Worm (Caenorhabditis elegans) whole organism, L4 larva: ENCODE measurements around the gene crb-3.

Experiments used
- D1046.2 ChIP-seq: fragments of 200-800 bp; sonication (Bioruptor generic); IDR thresholded peaks from 2 replicates; pipeline ENCODE4 v1.3.6; 2022; ENCODE audit warnings: missing genetic modification characterization, missing compliant biosample characterization
- F37D6.2 ChIP-seq: sonication (generic microtip); optimal IDR thresholded peaks from 2 replicates; lab custom pipeline; 2016; ENCODE audit warnings: mild to moderate bottlenecking, missing genetic modification characterization, missing compliant biosample characterization
- F44E2.7 ChIP-seq: fragments of 200-800 bp; sonication (Bioruptor generic); IDR thresholded peaks from 2 replicates; pipeline ENCODE4 v2.1.2; 2022; ENCODE audit warnings: missing genetic modification characterization, missing compliant biosample characterization
- T26A8.4 ChIP-seq: fragments of 200-800 bp; sonication (Bioruptor generic); IDR thresholded peaks from 2 replicates; pipeline ENCODE4 v1.3.6; 2022; ENCODE audit warnings: missing genetic modification characterization, missing compliant biosample characterization
- Y105C5A.15 ChIP-seq: fragments of 200-800 bp; sonication (Bioruptor generic); IDR thresholded peaks from 2 replicates; pipeline ENCODE4 v1.3.6; 2022; ENCODE audit warnings: missing genetic modification characterization, missing compliant biosample characterization
- aha-1 ChIP-seq: fragments of 150-350 bp; peaks from one replicate; lab custom pipeline; 2014; ENCODE audit warnings: missing biosample characterization, missing genetic modification characterization
- attf-4 ChIP-seq: sonication (generic microtip); optimal IDR thresholded peaks from 3 replicates; lab custom pipeline; 2017; ENCODE audit warnings: missing biosample characterization, missing genetic modification characterization
- ceh-20 ChIP-seq: fragments of 200-800 bp; sonication (Bioruptor generic); IDR thresholded peaks from 2 replicates; pipeline ENCODE4 v1.3.6; 2022; ENCODE audit warnings: missing genetic modification reagents, missing genetic modification characterization, missing compliant biosample characterization
- ceh-82 ChIP-seq: sonication (generic microtip); optimal IDR thresholded peaks from 2 replicates; lab custom pipeline; 2017; ENCODE audit warnings: missing biosample characterization, missing genetic modification characterization
- ctbp-1 ChIP-seq: fragments of 200-800 bp; sonication (Bioruptor generic); IDR thresholded peaks from 2 replicates; pipeline ENCODE4 v1.3.6; 2022; ENCODE audit warnings: missing genetic modification reagents, missing genetic modification characterization, missing compliant biosample characterization
- daf-12 ChIP-seq: fragments of 150-350 bp; optimal IDR thresholded peaks from 2 replicates; lab custom pipeline; 2014; ENCODE audit warnings: missing biosample characterization, missing genetic modification reagents, missing genetic modification characterization
- daf-16 ChIP-seq, 3 experiments: sonication (generic microtip); optimal IDR thresholded peaks; 2 replicates each; lab custom pipeline; 2016 to 2017; ENCODE audit warnings: missing genetic modification characterization in 3 of 3, missing genetic modification reagents in 3 of 3, mild to moderate bottlenecking in 2 of 3, missing compliant biosample characterization in 2 of 3, missing biosample characterization in 1 of 3, moderate library complexity in 1 of 3
- dmd-8 ChIP-seq: fragments of 200-800 bp; sonication (Bioruptor generic); IDR thresholded peaks from 2 replicates; pipeline ENCODE4 v1.3.6; 2022; ENCODE audit warnings: missing genetic modification characterization, missing compliant biosample characterization
- duxl-1 ChIP-seq: sonication (generic microtip); optimal IDR thresholded peaks from 2 replicates; lab custom pipeline; 2016; ENCODE audit warnings: mild to moderate bottlenecking, missing genetic modification characterization, moderate library complexity, missing compliant biosample characterization; ENCODE audit not compliant: poor library complexity
- hlh-30 ChIP-seq: sonication (generic microtip); optimal IDR thresholded peaks from 2 replicates; lab custom pipeline; 2017; ENCODE audit warnings: antibody characterized with exemption, mild to moderate bottlenecking, missing genetic modification characterization, missing compliant biosample characterization; ENCODE audit not compliant: insufficient read depth
- hmg-1.1 ChIP-seq: fragments of 200-800 bp; sonication (Bioruptor generic); IDR thresholded peaks from 2 replicates; pipeline ENCODE4 v1.3.6; 2022; ENCODE audit warnings: missing genetic modification reagents, missing genetic modification characterization, missing compliant biosample characterization
- lin-1 ChIP-seq: fragments of 200-800 bp; sonication (Bioruptor generic); IDR thresholded peaks from 2 replicates; pipeline ENCODE4 v1.3.6; 2022; ENCODE audit warnings: missing genetic modification reagents, missing genetic modification characterization, missing compliant biosample characterization
- lin-13 ChIP-seq: fragments of 150-350 bp; optimal IDR thresholded peaks from 2 replicates; lab custom pipeline; 2014; ENCODE audit warnings: missing biosample characterization, missing genetic modification reagents, missing genetic modification characterization
- lir-3 ChIP-seq: sonication (generic microtip); optimal IDR thresholded peaks from 2 replicates; lab custom pipeline; 2016; ENCODE audit warnings: mild to moderate bottlenecking, missing genetic modification characterization, missing compliant biosample characterization
- madf-5 ChIP-seq, 2 experiments: fragments of 200-800 bp; sonication (Bioruptor generic); IDR thresholded peaks; 2 replicates each; pipeline ENCODE4 v1.3.6; 2022; ENCODE audit warnings: missing compliant biosample characterization in 2 of 2, missing genetic modification characterization in 2 of 2
- nhr-11 ChIP-seq: fragments of 150-350 bp; optimal IDR thresholded peaks from 2 replicates; lab custom pipeline; 2014; ENCODE audit warnings: missing biosample characterization, missing genetic modification characterization
- nhr-25 ChIP-seq: sonication (generic microtip); optimal IDR thresholded peaks from 2 replicates; lab custom pipeline; 2017; ENCODE audit warnings: missing genetic modification characterization, mild to moderate bottlenecking, missing compliant biosample characterization, antibody characterized with exemption, moderate library complexity, borderline replicate concordance; ENCODE audit not compliant: insufficient read depth
- nhr-28 ChIP-seq: fragments of 150-350 bp; optimal IDR thresholded peaks from 2 replicates; lab custom pipeline; 2014; ENCODE audit warnings: missing biosample characterization, missing genetic modification characterization
- nhr-42 ChIP-seq: fragments of 200-800 bp; sonication (Bioruptor generic); IDR thresholded peaks from 2 replicates; pipeline ENCODE4 v1.3.6; 2022; ENCODE audit warnings: missing genetic modification characterization, missing compliant biosample characterization
- php-3 ChIP-seq: fragments of 200-800 bp; sonication (Bioruptor generic); IDR thresholded peaks from 2 replicates; pipeline ENCODE4 v1.3.6; 2022; ENCODE audit warnings: missing genetic modification reagents, missing genetic modification characterization, missing compliant biosample characterization
- pqm-1 ChIP-seq: sonication (generic microtip); optimal IDR thresholded peaks from 2 replicates; lab custom pipeline; 2017; ENCODE audit warnings: missing biosample characterization, missing genetic modification characterization
- rbr-2 ChIP-seq: sonication (generic microtip); optimal IDR thresholded peaks from 2 replicates; lab custom pipeline; 2016; ENCODE audit warnings: missing genotype, missing genetic modification characterization, missing compliant biosample characterization
- snpc-4 ChIP-seq: fragments of 150-350 bp; optimal IDR thresholded peaks from 2 replicates; lab custom pipeline; 2014; ENCODE audit warnings: missing biosample characterization, missing genetic modification characterization
- tag-97 ChIP-seq: fragments of 200-800 bp; sonication (Bioruptor generic); IDR thresholded peaks from 2 replicates; pipeline ENCODE4 v1.3.6; 2022; ENCODE audit warnings: missing genetic modification characterization, missing compliant biosample characterization
- tra-1 ChIP-seq: fragments of 200-800 bp; sonication (Bioruptor generic); IDR thresholded peaks from 2 replicates; pipeline ENCODE4 v1.3.6; 2022; ENCODE audit warnings: missing genetic modification reagents, missing genetic modification characterization, missing compliant biosample characterization
- unc-62 ChIP-seq, 3 experiments: fragments of 150-350 bp in 1 of 3; sonication (generic microtip); optimal IDR thresholded peaks in 2 of 3; peaks in 1 of 3; 1 replicate in 1 of 3; 2 replicates in 2 of 3; lab custom pipeline; 2014 to 2017; ENCODE audit warnings: missing biosample characterization in 3 of 3, missing genetic modification characterization in 3 of 3, missing genetic modification reagents in 3 of 3, missing genotype in 1 of 3
- vab-7 ChIP-seq: fragments of 200-800 bp; sonication (Bioruptor generic); IDR thresholded peaks from 2 replicates; pipeline ENCODE4 v1.3.6; 2022; ENCODE audit warnings: missing genetic modification reagents, missing genetic modification characterization, missing compliant biosample characterization
- zag-1 ChIP-seq: fragments of 150-350 bp; optimal IDR thresholded peaks from 2 replicates; lab custom pipeline; 2014; ENCODE audit warnings: missing biosample characterization, missing genetic modification characterization
- zfp-3 ChIP-seq: fragments of 200-800 bp; sonication (Bioruptor generic); conservative IDR thresholded peaks from 2 replicates; pipeline ENCODE4 v1.3.6; 2022; ENCODE audit warnings: missing genetic modification reagents, missing genetic modification characterization, missing compliant biosample characterization
- zip-2 ChIP-seq: fragments of 150-350 bp; optimal IDR thresholded peaks from 2 replicates; lab custom pipeline; 2014; ENCODE audit warnings: missing biosample characterization, missing genetic modification characterization

The crb-3 gene

ce11 chrX:9228441-9228840 lies 24.9 kb downstream of the crb-3 start (continued):
- no peak for TF ChIP-seq madf-5 (GFP tag; IDR thresholded peaks at IDR 0.05; lab: Robert Waterston, UW)
- no peak for TF ChIP-seq daf-12 (tag; lab: Kevin White, UChicago)
- no peak for TF ChIP-seq Y105C5A.15
- TF ChIP-seq ctbp-1 = no peak
- no peak for TF ChIP-seq dmd-8 (GFP tag; lab: Robert Waterston, UW)
- no peak for TF ChIP-seq nhr-25 (tag; lab: Kevin White, UChicago)
- TF ChIP-seq hmg-1.1 = no peak
- TF ChIP-seq nhr-11 = no peak
- TF ChIP-seq lin-13 (GFP tag; lab: Kevin White, UChicago) = no peak
- TF ChIP-seq D1046.2 (GFP tag; lab: Robert Waterston, UW) = no peak
- TF ChIP-seq F37D6.2 (tag; lab: Kevin White, UChicago) = no peak
- no peak for TF ChIP-seq ceh-82 (tag; lab: Kevin White, UChicago)
- no peak for TF ChIP-seq lin-1 (GFP tag; lab: Robert Waterston, UW)
- TF ChIP-seq ceh-20 (GFP tag; lab: Robert Waterston, UW) = no peak
- TF ChIP-seq F44E2.7 (GFP tag; lab: Robert Waterston, UW) = no peak
- no peak for TF ChIP-seq hlh-30
- TF ChIP-seq, all 104 proteins: peak for 4

ce11 chrX:9230322-9230721 lies 26.8 kb downstream of the crb-3 start:
- no peak for TF ChIP-seq php-3
- no peak for TF ChIP-seq tag-97 (GFP tag; lab: Robert Waterston, UW)
- no peak for TF ChIP-seq T26A8.4 (GFP tag; lab: Robert Waterston, UW)
- TF ChIP-seq nhr-28 = no peak
- peak; percentile 93 for TF ChIP-seq aha-1
- TF ChIP-seq zfp-3 (GFP tag; lab: Robert Waterston, UW) = no peak

- peak; percentile 53 for TF ChIP-seq nhr-28
- no peak for TF ChIP-seq snpc-4 (tag; lab: Kevin White, UChicago)
- TF ChIP-seq daf-16 (GFP tag; optimal IDR thresholded peaks at IDR 0.05; lab: Kevin White, UChicago) = no peak
- peak; percentile 30 for TF ChIP-seq daf-16 (tag; optimal IDR thresholded peaks at IDR 0.05; lab: Kevin White, UChicago)
- peak; percentile 60 for TF ChIP-seq pqm-1
- TF ChIP-seq unc-62 (GFP tag; optimal IDR thresholded peaks at IDR 0.05 in 1 of 2; lab: Kevin White, UChicago) = peak in 1 of 2 experiments; percentile 78
- no peak for TF ChIP-seq unc-62 (tag; optimal IDR thresholded peaks at IDR 0.05; lab: Kevin White, UChicago)
- no peak for TF ChIP-seq zag-1 (tag; lab: Kevin White, UChicago)
- TF ChIP-seq zip-2 (tag; lab: Kevin White, UChicago) = no peak
Measured at ce11 chrX:9231556-9231955, 28.0 kb downstream of the crb-3 start.

DNA sequence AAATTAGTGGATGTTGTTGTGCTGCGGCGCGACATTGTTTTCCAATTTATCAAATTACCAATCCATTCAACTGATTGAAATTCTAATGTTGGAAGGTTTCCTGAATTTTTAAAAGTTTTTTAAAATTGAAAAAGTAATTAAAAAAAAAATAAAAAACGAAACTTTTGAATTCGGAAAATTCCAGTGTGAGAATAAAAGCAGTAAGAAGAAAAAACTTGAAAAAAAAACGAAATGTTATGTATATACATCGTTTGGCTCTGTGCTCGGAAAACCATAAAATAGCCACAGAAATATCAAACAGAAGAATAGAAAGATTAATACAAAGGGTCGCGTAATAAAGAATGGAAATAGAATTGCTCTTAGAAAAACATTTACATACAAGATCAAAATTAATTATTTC lies 28.5 kb downstream of the crb-3 start, which contains the start of gene vav-1:
Gene vav-1, minus strand, starts transcription at position 101 of the 400 bp plus-strand sequence.
- TF ChIP-seq lir-3 (no peak), nhr-42 (GFP tag; lab: Robert Waterston, UW) (no peak), tra-1 (GFP tag; lab: Robert Waterston, UW) (no peak), duxl-1 (tag; lab: Kevin White, UChicago) (no peak), vab-7 (GFP tag; lab: Robert Waterston, UW) (no peak), attf-4 (tag; lab: Kevin White, UChicago) (no peak), daf-16 (GFP tag; optimal IDR thresholded peaks at IDR 0.05; lab: Kevin White, UChicago) (no peak), daf-16 (tag; optimal IDR thresholded peaks at IDR 0.05; lab: Kevin White, UChicago) (no peak), rbr-2 (tag; lab: Kevin White, UChicago) (no peak)
